Worm (Caenorhabditis elegans) whole organism, L1 larva: ENCODE measurements around the gene che-7.

ENCODE experiments used
- C04F5.9 ChIP-seq: sonication (generic microtip); optimal IDR thresholded peaks from 2 replicates; lab custom pipeline; 2016; ENCODE audit warnings: missing genetic modification characterization, missing compliant biosample characterization
- C16A3.4 ChIP-seq: fragments of 150-350 bp; optimal IDR thresholded peaks from 2 replicates; lab custom pipeline; 2014; ENCODE audit warnings: missing biosample characterization, missing genetic modification characterization
- F16B12.6 ChIP-seq: fragments of 150-350 bp; optimal IDR thresholded peaks from 2 replicates; lab custom pipeline; 2014; ENCODE audit warnings: missing biosample characterization, missing genetic modification characterization
- Y116A8C.19 ChIP-seq: sonication (generic microtip); optimal IDR thresholded peaks from 2 replicates; lab custom pipeline; 2016; ENCODE audit warnings: missing compliant biosample characterization, missing genetic modification characterization, borderline replicate concordance
- aha-1 ChIP-seq: fragments of 150-350 bp; optimal IDR thresholded peaks from 2 replicates; lab custom pipeline; 2014; ENCODE audit warnings: missing biosample characterization, missing genetic modification characterization
- aly-2 ChIP-seq: fragments of 150-350 bp; optimal IDR thresholded peaks from 2 replicates; lab custom pipeline; 2014; ENCODE audit warnings: missing biosample characterization, missing genetic modification characterization
- blmp-1 ChIP-seq: fragments of 150-350 bp; optimal IDR thresholded peaks from 2 replicates; lab custom pipeline; 2014; ENCODE audit warnings: missing biosample characterization, missing genetic modification characterization
- ceh-82 ChIP-seq, 3 experiments: fragments of 150-350 bp in 1 of 3; sonication (generic microtip) in 2 of 3; optimal IDR thresholded peaks; 2 replicates each; lab custom pipeline; 2014 to 2017; ENCODE audit warnings: missing biosample characterization in 3 of 3, missing genetic modification characterization in 3 of 3
- ceh-88 ChIP-seq: fragments of 200-800 bp; sonication (Bioruptor generic); IDR thresholded peaks from 2 replicates; pipeline ENCODE4 v1.3.6; 2022; ENCODE audit warnings: missing genetic modification characterization, missing compliant biosample characterization
- ceh-90 ChIP-seq: sonication (generic microtip); optimal IDR thresholded peaks from 2 replicates; lab custom pipeline; 2016; ENCODE audit warnings: missing genetic modification characterization, missing compliant biosample characterization
- dpl-1 ChIP-seq, 3 experiments: fragments of 150-350 bp in 2 of 3; sonication (generic microtip) in 1 of 3; optimal IDR thresholded peaks; 2 replicates each; lab custom pipeline; 2014 to 2017; ENCODE audit warnings: missing biosample characterization in 3 of 3, missing genetic modification characterization in 3 of 3, missing genetic modification reagents in 3 of 3
- efl-1 ChIP-seq, 4 experiments: fragments of 150-350 bp; optimal IDR thresholded peaks in 3 of 4; peaks in 1 of 4; 1 replicate in 1 of 4; 2 replicates in 3 of 4; lab custom pipeline; 2014; ENCODE audit warnings: missing biosample characterization in 2 of 4, missing genetic modification characterization in 2 of 4, missing genetic modification reagents in 2 of 4
- efl-3 ChIP-seq: fragments of 200-800 bp; sonication (Bioruptor generic); optimal IDR thresholded peaks from 2 replicates; lab custom pipeline; 2018; ENCODE audit warnings: mild to moderate bottlenecking, missing genetic modification characterization, missing compliant biosample characterization
- egl-13 ChIP-seq: sonication (generic microtip); optimal IDR thresholded peaks from 2 replicates; lab custom pipeline; 2016; ENCODE audit warnings: missing genotype, missing genetic modification reagents, missing genetic modification characterization, missing compliant biosample characterization
- elt-3 ChIP-seq, 6 experiments: fragments of 150-350 bp in 1 of 6; sonication (generic microtip); optimal IDR thresholded peaks; 2 replicates each; lab custom pipeline; 2017 to 2018; ENCODE audit warnings: missing biosample characterization in 6 of 6, missing genetic modification characterization in 6 of 6, inconsistent platforms in 1 of 6
- fkh-10 ChIP-seq: sonication (generic microtip); optimal IDR thresholded peaks from 2 replicates; lab custom pipeline; 2017; ENCODE audit warnings: missing biosample characterization, missing genetic modification reagents, missing genetic modification characterization
- grh-1 ChIP-seq: fragments of 200-800 bp; sonication (Bioruptor generic); IDR thresholded peaks from 2 replicates; pipeline ENCODE4 v1.3.6; 2022; ENCODE audit warnings: missing genetic modification reagents, missing genetic modification characterization, missing compliant biosample characterization
- hlh-17 ChIP-seq: fragments of 200-800 bp; sonication (Bioruptor generic); optimal IDR thresholded peaks from 2 replicates; lab custom pipeline; 2018; ENCODE audit warnings: missing genetic modification characterization, mild to moderate bottlenecking, missing compliant biosample characterization, moderate library complexity, borderline replicate concordance
- hlh-4 ChIP-seq: sonication (generic microtip); optimal IDR thresholded peaks from 2 replicates; lab custom pipeline; 2016; ENCODE audit warnings: mild to moderate bottlenecking, missing genetic modification characterization, missing compliant biosample characterization
- irx-1 ChIP-seq: sonication (generic microtip); optimal IDR thresholded peaks from 2 replicates; lab custom pipeline; 2016; ENCODE audit warnings: missing genetic modification characterization, missing compliant biosample characterization
- lin-13 ChIP-seq: fragments of 150-350 bp; optimal IDR thresholded peaks from 2 replicates; lab custom pipeline; 2014; ENCODE audit warnings: missing biosample characterization, missing genetic modification reagents, missing genetic modification characterization
- lin-14 ChIP-seq: fragments of 200-800 bp; sonication (Bioruptor generic); optimal IDR thresholded peaks from 2 replicates; lab custom pipeline; 2018; ENCODE audit warnings: mild to moderate bottlenecking, missing genetic modification characterization, moderate library complexity, missing compliant biosample characterization
- lin-35 ChIP-seq, 2 experiments: fragments of 150-350 bp; optimal IDR thresholded peaks; 2 replicates each; lab custom pipeline; 2014; ENCODE audit warnings: missing biosample characterization in 2 of 2, missing genetic modification characterization in 2 of 2, missing genetic modification reagents in 2 of 2
- lir-3 ChIP-seq: sonication (generic microtip); optimal IDR thresholded peaks from 2 replicates; lab custom pipeline; 2016; ENCODE audit warnings: mild to moderate bottlenecking, missing genetic modification characterization, moderate library complexity, missing compliant biosample characterization; ENCODE audit not compliant: poor library complexity
- lsy-2 ChIP-seq, 2 experiments: fragments of 150-350 bp; optimal IDR thresholded peaks; 2 replicates each; lab custom pipeline; 2014; ENCODE audit warnings: missing biosample characterization in 2 of 2, missing genetic modification characterization in 2 of 2
- mdl-1 ChIP-seq, 2 experiments: fragments of 150-350 bp; optimal IDR thresholded peaks; 2 replicates each; lab custom pipeline; 2014 to 2017; ENCODE audit warnings: missing biosample characterization in 2 of 2, missing genetic modification characterization in 2 of 2, inconsistent platforms in 1 of 2
- mep-1 ChIP-seq: fragments of 150-350 bp; optimal IDR thresholded peaks from 2 replicates; lab custom pipeline; 2014; ENCODE audit warnings: missing biosample characterization, missing genetic modification characterization
- nhr-12 ChIP-seq: sonication (generic microtip); optimal IDR thresholded peaks from 2 replicates; lab custom pipeline; 2017; ENCODE audit warnings: missing biosample characterization, missing genetic modification characterization
- nhr-20 ChIP-seq: sonication (generic microtip); optimal IDR thresholded peaks from 2 replicates; lab custom pipeline; 2016; ENCODE audit warnings: mild to moderate bottlenecking, missing genetic modification characterization, missing compliant biosample characterization
- nhr-237 ChIP-seq: fragments of 150-350 bp; optimal IDR thresholded peaks from 2 replicates; lab custom pipeline; 2014; ENCODE audit warnings: missing biosample characterization, missing genetic modification characterization
- nhr-28 ChIP-seq: fragments of 150-350 bp; optimal IDR thresholded peaks from 2 replicates; lab custom pipeline; 2014; ENCODE audit warnings: missing biosample characterization, missing genetic modification characterization
- nhr-71 ChIP-seq: sonication (generic microtip); optimal IDR thresholded peaks from 2 replicates; lab custom pipeline; 2016; ENCODE audit warnings: mild to moderate bottlenecking, missing genetic modification characterization, moderate library complexity, missing compliant biosample characterization
- nhr-84 ChIP-seq: sonication (generic microtip); optimal IDR thresholded peaks from 2 replicates; lab custom pipeline; 2017; ENCODE audit warnings: missing biosample characterization, missing genetic modification characterization
- nhr-85 ChIP-seq: sonication (generic microtip); peaks from one replicate; lab custom pipeline; 2016; ENCODE audit warnings: missing genetic modification characterization, inconsistent platforms, missing compliant biosample characterization
- nhr-90 ChIP-seq: sonication (generic microtip); optimal IDR thresholded peaks from 2 replicates; lab custom pipeline; 2016; ENCODE audit warnings: mild to moderate bottlenecking, missing genetic modification characterization, missing compliant biosample characterization; ENCODE audit not compliant: poor library complexity
- pax-3 ChIP-seq: fragments of 200-800 bp; sonication (Bioruptor generic); optimal IDR thresholded peaks from 2 replicates; lab custom pipeline; 2018; ENCODE audit warnings: mild to moderate bottlenecking, missing genetic modification characterization, moderate library complexity, missing compliant biosample characterization
- pqm-1 ChIP-seq: sonication (generic microtip); optimal IDR thresholded peaks from 3 replicates; lab custom pipeline; 2017; ENCODE audit warnings: missing biosample characterization, missing genetic modification characterization
- rnt-1 ChIP-seq: sonication (generic microtip); optimal IDR thresholded peaks from 2 replicates; lab custom pipeline; 2016; ENCODE audit warnings: mild to moderate bottlenecking, missing genetic modification characterization, moderate library complexity, missing compliant biosample characterization
- skn-1 ChIP-seq: fragments of 150-350 bp; optimal IDR thresholded peaks from 2 replicates; lab custom pipeline; 2014; ENCODE audit warnings: missing biosample characterization, missing genetic modification characterization
- snpc-4 ChIP-seq: fragments of 150-350 bp; optimal IDR thresholded peaks from 2 replicates; lab custom pipeline; 2014; ENCODE audit warnings: missing biosample characterization, missing genetic modification characterization
- snu-23 ChIP-seq: sonication (generic microtip); optimal IDR thresholded peaks from 2 replicates; lab custom pipeline; 2016; ENCODE audit warnings: missing genetic modification characterization, missing compliant biosample characterization
- tbx-2 ChIP-seq: sonication (generic microtip); optimal IDR thresholded peaks from 2 replicates; lab custom pipeline; 2016; ENCODE audit warnings: missing genetic modification characterization, missing compliant biosample characterization
- tlp-1 ChIP-seq: fragments of 150-350 bp; optimal IDR thresholded peaks from 2 replicates; lab custom pipeline; 2014; ENCODE audit warnings: missing biosample characterization, missing genetic modification characterization
- unc-62 ChIP-seq: fragments of 150-350 bp; optimal IDR thresholded peaks from 2 replicates; lab custom pipeline; 2014; ENCODE audit warnings: missing biosample characterization, missing genetic modification reagents, missing genetic modification characterization
- unc-86 ChIP-seq: sonication (generic microtip); optimal IDR thresholded peaks from 2 replicates; lab custom pipeline; 2016; ENCODE audit warnings: missing genetic modification characterization, missing compliant biosample characterization
- vab-15 ChIP-seq: sonication (generic microtip); optimal IDR thresholded peaks from 2 replicates; lab custom pipeline; 2017; ENCODE audit warnings: missing genotype, mild to moderate bottlenecking, missing genetic modification characterization, missing compliant biosample characterization
- zag-1 ChIP-seq: fragments of 150-350 bp; optimal IDR thresholded peaks from 2 replicates; lab custom pipeline; 2014; ENCODE audit warnings: missing biosample characterization, missing genetic modification characterization
- zip-4 ChIP-seq: fragments of 200-800 bp; sonication (Bioruptor generic); optimal IDR thresholded peaks from 2 replicates; lab custom pipeline; 2018; ENCODE audit warnings: mild to moderate bottlenecking, missing genetic modification characterization, moderate library complexity, missing compliant biosample characterization
- ztf-11 ChIP-seq, 2 experiments: sonication (generic microtip); optimal IDR thresholded peaks; 2 replicates each; lab custom pipeline; 2016 to 2017; ENCODE audit warnings: missing genetic modification characterization in 2 of 2, missing biosample characterization in 1 of 2, missing compliant biosample characterization in 1 of 2
- ztf-4 ChIP-seq: fragments of 150-350 bp; optimal IDR thresholded peaks from 2 replicates; lab custom pipeline; 2014; ENCODE audit warnings: missing biosample characterization, missing genetic modification characterization

che-7 gene

ce11 chrV:7978798-7979197, 9.8 kb upstream of the che-7 start:
- no peak for TF ChIP-seq skn-1
- peak in 2 of 6 experiments; percentile 3 to 75 for TF ChIP-seq elt-3 (tag; optimal IDR thresholded peaks at IDR 0.05; lab: Kevin White, UChicago)
- peak; percentile 10 for TF ChIP-seq F16B12.6 (tag; lab: Kevin White, UChicago)
- no peak for TF ChIP-seq zag-1 (tag; lab: Kevin White, UChicago)
- no peak for TF ChIP-seq fkh-10 (GFP tag; lab: Kevin White, UChicago)
- TF ChIP-seq rnt-1 (tag; lab: Kevin White, UChicago): no peak
- peak; percentile 77 for TF ChIP-seq blmp-1 (tag; lab: Kevin White, UChicago)
- TF ChIP-seq ceh-90: no peak
- TF ChIP-seq lsy-2 (tag; optimal IDR thresholded peaks at IDR 0.05; lab: Kevin White, UChicago): peak in 1 of 2 experiments; percentile 82
- peak; percentile 13 to 20 for TF ChIP-seq efl-1 (optimal IDR thresholded peaks at IDR 0.05; lab: Kevin White, UChicago)
- TF ChIP-seq efl-1 (GFP tag; optimal IDR thresholded peaks at IDR 0.05 in 1 of 2; lab: Kevin White, UChicago): peak in 1 of 2 experiments; percentile 93
- TF ChIP-seq vab-15 (tag; lab: Kevin White, UChicago): no peak
- no peak for TF ChIP-seq aha-1 (tag; lab: Kevin White, UChicago)
- TF ChIP-seq ceh-88: no peak
- no peak for TF ChIP-seq ceh-82 (tag; optimal IDR thresholded peaks at IDR 0.05; lab: Kevin White, UChicago)
- TF ChIP-seq nhr-85: peak; percentile 79
- no peak for TF ChIP-seq hlh-4 (tag; lab: Kevin White, UChicago)
- peak; percentile 46 for TF ChIP-seq C16A3.4 (tag; lab: Kevin White, UChicago)
- no peak for TF ChIP-seq Y116A8C.19
- TF ChIP-seq nhr-84 (tag; lab: Kevin White, UChicago): no peak
- no peak for TF ChIP-seq pqm-1
- TF ChIP-seq ztf-11 (tag; optimal IDR thresholded peaks at IDR 0.05; lab: Kevin White, UChicago): no peak
- no peak for TF ChIP-seq lin-13 (GFP tag; lab: Kevin White, UChicago)
- no peak for TF ChIP-seq hlh-17 (GFP tag; lab: Kevin White, UChicago)
- TF ChIP-seq dpl-1 (GFP tag; optimal IDR thresholded peaks at IDR 0.05; lab: Kevin White, UChicago): peak in 2 of 3 experiments; percentile 12 to 31
- TF ChIP-seq zip-4 (GFP tag; lab: Kevin White, UChicago): no peak
- TF ChIP-seq lin-35 (GFP tag; optimal IDR thresholded peaks at IDR 0.05; lab: Kevin White, UChicago): peak in 1 of 2 experiments; percentile 65
- no peak for TF ChIP-seq pax-3 (tag; lab: Kevin White, UChicago)
- TF ChIP-seq lir-3 (tag; lab: Kevin White, UChicago): no peak
- TF ChIP-seq snu-23 (GFP tag; lab: Kevin White, UChicago): peak; percentile 56
- TF ChIP-seq nhr-237 (tag; lab: Kevin White, UChicago): no peak
- TF ChIP-seq nhr-12: no peak
- TF ChIP-seq mdl-1 (tag; optimal IDR thresholded peaks at IDR 0.05; lab: Kevin White, UChicago): peak in 1 of 2 experiments; percentile 27
- no peak for TF ChIP-seq nhr-28 (tag; lab: Kevin White, UChicago)
- TF ChIP-seq nhr-71 (tag; lab: Kevin White, UChicago): peak; percentile 7
- no peak for TF ChIP-seq C04F5.9 (tag; lab: Kevin White, UChicago)
- peak; percentile 24 for TF ChIP-seq mep-1 (tag; lab: Kevin White, UChicago)
- no peak for TF ChIP-seq tbx-2 (tag; lab: Kevin White, UChicago)
- peak; percentile 56 for TF ChIP-seq nhr-20 (tag; lab: Kevin White, UChicago)
- peak; percentile 71 for TF ChIP-seq lin-14 (GFP tag; lab: Kevin White, UChicago)
- TF ChIP-seq snpc-4 (tag; lab: Kevin White, UChicago): no peak

- TF ChIP-seq irx-1 (no peak), lir-3 (tag; lab: Kevin White, UChicago) (no peak), nhr-90 (peak; percentile 17), nhr-28 (tag; lab: Kevin White, UChicago) (no peak), tlp-1 (tag; lab: Kevin White, UChicago) (no peak), nhr-237 (tag; lab: Kevin White, UChicago) (no peak), unc-62 (GFP tag; lab: Kevin White, UChicago) (no peak), ztf-4 (tag; lab: Kevin White, UChicago) (no peak), egl-13 (tag; lab: Kevin White, UChicago) (no peak), grh-1 (GFP tag; lab: Robert Waterston, UW) (no peak), lin-14 (GFP tag; lab: Kevin White, UChicago) (peak; percentile 72), efl-1 (optimal IDR thresholded peaks at IDR 0.05; lab: Kevin White, UChicago) (no peak), efl-1 (GFP tag; optimal IDR thresholded peaks at IDR 0.05 in 1 of 2; lab: Kevin White, UChicago) (peak in 1 of 2 experiments; percentile 31), efl-3 (GFP tag; lab: Kevin White, UChicago) (no peak), unc-86 (tag; lab: Kevin White, UChicago) (no peak), aly-2 (no peak)
These were observed 8.9 kb upstream of the che-7 start, which contains the start of gene let-413 for ce11 chrV:7977701-7978461. TSS of gene let-413 (minus strand) at chrV:7977776.
